Fruit fly (Drosophila melanogaster) whole organism, embryonic: ENCODE measurements around the gene Pop4.

ENCODE experiments used
- Antp ChIP-seq: fragments of 200-800 bp; sonication (Bioruptor generic); optimal IDR thresholded peaks from 3 replicates; lab custom pipeline; 2016; ENCODE audit warnings: missing biosample characterization, missing genetic modification characterization
- BEAF-32 ChIP-seq: fragments of 200-800 bp; sonication (Bioruptor generic); optimal IDR thresholded peaks from 3 replicates; lab custom pipeline; 2017; ENCODE audit warnings: missing biosample characterization, missing genetic modification characterization, mild to moderate bottlenecking, moderate library complexity, missing genetic modification reagents
- Bdp1 ChIP-seq: fragments of 200-800 bp; sonication (Bioruptor generic); optimal IDR thresholded peaks from 3 replicates; lab custom pipeline; 2016; ENCODE audit warnings: missing biosample characterization, missing genetic modification characterization
- CG10979 ChIP-seq: fragments of 200-800 bp; sonication (Bioruptor generic); optimal IDR thresholded peaks from 2 replicates; lab custom pipeline; 2018; ENCODE audit warnings: missing biosample characterization, mild to moderate bottlenecking, missing genetic modification characterization, moderate library complexity
- CG12391 ChIP-seq: fragments of 200-800 bp; sonication (Bioruptor generic); optimal IDR thresholded peaks from 3 replicates; lab custom pipeline; 2018; ENCODE audit warnings: missing biosample characterization, mild to moderate bottlenecking, missing genetic modification characterization, moderate library complexity
- CG12769 ChIP-seq: fragments of 200-800 bp; sonication (Bioruptor generic); optimal IDR thresholded peaks from 2 replicates; lab custom pipeline; 2019; ENCODE audit warnings: missing biosample characterization, mild to moderate bottlenecking, missing genetic modification characterization, moderate library complexity
- CG13287 ChIP-seq: fragments of 200-800 bp; sonication (Bioruptor generic); IDR thresholded peaks from 2 replicates; pipeline ENCODE4 v1.3.6; 2022; ENCODE audit warnings: missing biosample characterization, missing genetic modification characterization; ENCODE audit not compliant: partially characterized antibody
- CG14860 ChIP-seq: fragments of 200-800 bp; sonication (Bioruptor generic); IDR thresholded peaks from 3 replicates; pipeline ENCODE4 v1.3.6; 2022; ENCODE audit warnings: missing biosample characterization, missing genetic modification characterization; ENCODE audit not compliant: partially characterized antibody
- CG17802 ChIP-seq: fragments of 200-800 bp; sonication (Bioruptor generic); optimal IDR thresholded peaks from 2 replicates; lab custom pipeline; 2018; ENCODE audit warnings: missing biosample characterization, mild to moderate bottlenecking, missing genetic modification characterization, moderate library complexity
- CG18764 ChIP-seq: fragments of 200-800 bp; sonication (Bioruptor generic); optimal IDR thresholded peaks from 3 replicates; lab custom pipeline; 2016; ENCODE audit warnings: missing biosample characterization, missing genetic modification characterization
- CG30020 ChIP-seq: fragments of 200-800 bp; optimal IDR thresholded peaks from 2 replicates; lab custom pipeline; 2019; ENCODE audit warnings: missing biosample characterization, mild to moderate bottlenecking, missing genetic modification characterization, moderate library complexity
- CG30431 ChIP-seq: fragments of 200-800 bp; sonication (Bioruptor generic); optimal IDR thresholded peaks from 2 replicates; lab custom pipeline; 2017; ENCODE audit warnings: missing biosample characterization, missing genetic modification characterization
- CG3065 ChIP-seq: fragments of 200-800 bp; sonication (Bioruptor generic); optimal IDR thresholded peaks from 2 replicates; lab custom pipeline; 2016; ENCODE audit warnings: missing biosample characterization, missing genetic modification characterization
- CG31224 ChIP-seq: fragments of 200-800 bp; sonication (Bioruptor generic); IDR thresholded peaks from 2 replicates; pipeline ENCODE4 v1.3.6; 2022; ENCODE audit warnings: missing biosample characterization, missing genetic modification characterization
- CG3995 ChIP-seq: fragments of 200-800 bp; sonication (Bioruptor generic); optimal IDR thresholded peaks from 3 replicates; lab custom pipeline; 2016; ENCODE audit warnings: missing biosample characterization, missing genetic modification characterization
- CG6854 ChIP-seq: fragments of 200-800 bp; sonication (Bioruptor generic); optimal IDR thresholded peaks from 3 replicates; lab custom pipeline; 2017; ENCODE audit warnings: missing biosample characterization, mild to moderate bottlenecking, missing genetic modification characterization
- CG8290 ChIP-seq, 3 experiments: fragments of 200-800 bp; sonication (Bioruptor generic); optimal IDR thresholded peaks; 2 replicates each; lab custom pipeline; 2016 to 2019; ENCODE audit warnings: missing biosample characterization in 3 of 3, missing genetic modification characterization in 3 of 3, mild to moderate bottlenecking in 2 of 3, moderate library complexity in 1 of 3
- CG9727 ChIP-seq: fragments of 200-800 bp; sonication (Bioruptor generic); optimal IDR thresholded peaks from 3 replicates; lab custom pipeline; 2017; ENCODE audit warnings: missing biosample characterization, mild to moderate bottlenecking, missing genetic modification characterization
- CoRest ChIP-seq: fragments of 200-800 bp; sonication (Bioruptor generic); optimal IDR thresholded peaks from 3 replicates; lab custom pipeline; 2018; ENCODE audit warnings: missing biosample characterization, mild to moderate bottlenecking, missing genetic modification characterization, moderate library complexity
- E2f2 ChIP-seq: fragments of 200-800 bp; sonication (Bioruptor generic); IDR thresholded peaks from 2 replicates; pipeline ENCODE4 v1.3.6; 2022; ENCODE audit warnings: missing biosample characterization, missing genetic modification characterization
- ERR ChIP-seq: fragments of 200-800 bp; sonication (Bioruptor generic); optimal IDR thresholded peaks from 2 replicates; lab custom pipeline; 2016; ENCODE audit warnings: missing biosample characterization, missing genetic modification characterization
- Gsc ChIP-seq: fragments of 200-800 bp; sonication (Bioruptor generic); IDR thresholded peaks from 2 replicates; pipeline ENCODE4 v1.3.6; 2022; ENCODE audit warnings: missing biosample characterization, missing genetic modification characterization
- HLH3B ChIP-seq: fragments of 200-800 bp; sonication (Bioruptor generic); IDR thresholded peaks from 2 replicates; pipeline ENCODE4 v1.3.6; 2022; ENCODE audit warnings: missing biosample characterization, missing genetic modification characterization
- HLH54F ChIP-seq: fragments of 200-800 bp; sonication (Bioruptor generic); optimal IDR thresholded peaks from 3 replicates; lab custom pipeline; 2016; ENCODE audit warnings: missing biosample characterization, missing genetic modification characterization
- HmgZ ChIP-seq: fragments of 200-800 bp; sonication (Bioruptor generic); optimal IDR thresholded peaks from 2 replicates; lab custom pipeline; 2018; ENCODE audit warnings: missing biosample characterization, mild to moderate bottlenecking, missing genetic modification characterization
- MBD-R2 ChIP-seq: fragments of 200-800 bp; sonication (Bioruptor generic); IDR thresholded peaks from 2 replicates; pipeline ENCODE4 v1.3.6; 2022; ENCODE audit warnings: missing biosample characterization, missing genetic modification characterization
- Max ChIP-seq: fragments of 200-800 bp; sonication (Bioruptor generic); optimal IDR thresholded peaks from 2 replicates; lab custom pipeline; 2016; ENCODE audit warnings: missing biosample characterization, mild to moderate bottlenecking, missing genetic modification characterization
- Oaz ChIP-seq: fragments of 200-800 bp; sonication (Bioruptor generic); IDR thresholded peaks from 2 replicates; pipeline ENCODE4 v1.3.6; 2022; ENCODE audit warnings: missing biosample characterization, missing genetic modification characterization
- Opbp ChIP-seq: fragments of 200-800 bp; sonication (Bioruptor generic); IDR thresholded peaks from 3 replicates; pipeline ENCODE4 v1.3.6; 2022; ENCODE audit warnings: missing biosample characterization, missing genetic modification characterization; ENCODE audit not compliant: partially characterized antibody
- Sry-δ ChIP-seq: fragments of 200-800 bp; sonication (Bioruptor generic); optimal IDR thresholded peaks from 2 replicates; lab custom pipeline; 2016; ENCODE audit warnings: missing biosample characterization, missing genetic modification characterization
- Trl ChIP-seq, 3 experiments: fragments of >200 bp in 2 of 3; fragments of 200-800 bp in 1 of 3; sonication (Bioruptor generic) in 1 of 3; optimal IDR thresholded peaks; 2 replicates in 1 of 3; 3 replicates in 2 of 3; lab custom pipeline; 2016 to 2017; ENCODE audit warnings: missing biosample characterization in 1 of 3, missing genetic modification characterization in 1 of 3
- chinmo ChIP-seq: fragments of 200-800 bp; sonication (Bioruptor generic); IDR thresholded peaks from 4 replicates; pipeline ENCODE4 v1.3.6; 2022; ENCODE audit warnings: missing biosample characterization, missing genetic modification characterization; ENCODE audit not compliant: partially characterized antibody
- chn ChIP-seq: fragments of 200-800 bp; sonication (Bioruptor generic); optimal IDR thresholded peaks from 2 replicates; lab custom pipeline; 2016; ENCODE audit warnings: missing biosample characterization, missing genetic modification characterization
- danr ChIP-seq: fragments of 200-800 bp; sonication (Bioruptor generic); IDR thresholded peaks from 2 replicates; pipeline ENCODE4 v1.3.6; 2022; ENCODE audit warnings: missing biosample characterization, missing genetic modification characterization
- ems ChIP-seq: fragments of 200-800 bp; sonication (Bioruptor generic); optimal IDR thresholded peaks from 3 replicates; lab custom pipeline; 2016; ENCODE audit warnings: missing biosample characterization, missing genetic modification characterization
- exex ChIP-seq: fragments of 200-800 bp; sonication (Bioruptor generic); optimal IDR thresholded peaks from 4 replicates; lab custom pipeline; 2018; ENCODE audit warnings: missing biosample characterization, mild to moderate bottlenecking, missing genetic modification characterization, moderate library complexity
- gsb ChIP-seq: fragments of 200-800 bp; sonication (Bioruptor generic); IDR thresholded peaks from 2 replicates; pipeline ENCODE4 v1.3.6; 2022; ENCODE audit warnings: missing biosample characterization, missing genetic modification characterization
- gt ChIP-seq: fragments of 200-800 bp; sonication (Bioruptor generic); IDR thresholded peaks from 2 replicates; pipeline ENCODE4 v1.3.6; 2022; ENCODE audit warnings: missing biosample characterization, missing genetic modification characterization
- jumu ChIP-seq: fragments of 200-800 bp; sonication (Bioruptor generic); optimal IDR thresholded peaks from 3 replicates; lab custom pipeline; 2016; ENCODE audit warnings: missing biosample characterization, missing genetic modification characterization
- klu ChIP-seq: fragments of 200-800 bp; sonication (Bioruptor generic); IDR thresholded peaks from 2 replicates; pipeline ENCODE4 v1.3.6; 2022; ENCODE audit warnings: missing biosample characterization, missing genetic modification characterization
- kni ChIP-seq: fragments of 200-800 bp; sonication (Bioruptor generic); optimal IDR thresholded peaks from 3 replicates; lab custom pipeline; 2017; ENCODE audit warnings: mild to moderate bottlenecking, missing biosample characterization, missing genetic modification reagents, missing genetic modification characterization
- maf-S ChIP-seq: fragments of 200-800 bp; sonication (Bioruptor generic); optimal IDR thresholded peaks from 2 replicates; lab custom pipeline; 2016; ENCODE audit warnings: missing biosample characterization, missing genetic modification characterization
- pb ChIP-seq: fragments of 200-800 bp; sonication (Bioruptor generic); optimal IDR thresholded peaks from 3 replicates; lab custom pipeline; 2016; ENCODE audit warnings: missing biosample characterization, missing genetic modification characterization
- phol ChIP-seq: fragments of 200-800 bp; sonication (Bioruptor generic); optimal IDR thresholded peaks from 3 replicates; lab custom pipeline; 2018; ENCODE audit warnings: missing biosample characterization, mild to moderate bottlenecking, missing genetic modification characterization, moderate library complexity
- sim ChIP-seq: fragments of 200-800 bp; sonication (Bioruptor generic); IDR thresholded peaks from 2 replicates; pipeline ENCODE4 v1.3.6; 2022; ENCODE audit warnings: missing biosample characterization, missing genetic modification characterization
- so ChIP-seq: fragments of 200-800 bp; sonication (Bioruptor generic); IDR thresholded peaks from 3 replicates; pipeline ENCODE4 v1.3.6; 2022; ENCODE audit warnings: missing biosample characterization, missing genetic modification characterization
- tgo ChIP-seq: fragments of 200-800 bp; sonication (Bioruptor generic); IDR thresholded peaks from 3 replicates; pipeline ENCODE4 v1.3.6; 2022; ENCODE audit warnings: missing biosample characterization, missing genetic modification characterization
- tio ChIP-seq: fragments of 200-800 bp; sonication (Bioruptor generic); optimal IDR thresholded peaks from 2 replicates; lab custom pipeline; 2017; ENCODE audit warnings: missing biosample characterization, missing genetic modification characterization, inconsistent platforms
- yki ChIP-seq: fragments of >200 bp; optimal IDR thresholded peaks from 3 replicates; lab custom pipeline; 2018
- zen ChIP-seq: fragments of 200-800 bp; sonication (Bioruptor generic); optimal IDR thresholded peaks from 3 replicates; lab custom pipeline; 2018; ENCODE audit warnings: missing biosample characterization, mild to moderate bottlenecking, missing genetic modification characterization, moderate library complexity

The Pop4 gene

DNA sequence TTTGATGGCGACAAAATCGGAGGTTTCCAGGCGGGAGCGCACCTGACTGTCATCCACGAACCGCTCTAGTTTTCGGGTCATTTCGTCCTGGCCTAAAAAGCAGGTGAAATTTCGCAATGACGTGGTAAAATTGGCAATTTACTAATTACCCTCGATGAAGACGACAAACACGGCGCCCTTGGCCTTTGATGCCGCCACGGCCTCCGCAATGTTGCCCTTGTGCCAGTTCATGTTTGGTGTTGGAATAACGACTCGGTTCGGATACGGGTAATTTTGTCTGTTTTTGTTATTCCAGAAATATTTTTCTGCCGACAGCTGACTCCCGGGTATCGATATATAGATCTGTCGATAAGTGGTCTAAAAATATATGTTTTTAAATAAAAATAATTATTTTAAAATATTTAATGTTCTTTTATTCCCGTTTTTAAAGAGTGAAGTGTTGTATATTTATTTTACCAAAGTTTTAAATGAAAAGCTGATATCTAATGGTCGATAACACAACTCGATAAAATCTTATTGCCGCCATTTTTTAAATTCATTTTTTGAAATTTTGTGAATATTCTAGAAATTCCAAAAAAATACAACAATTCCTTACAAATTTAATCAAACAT lies 3.7 kb downstream of the Pop4 start, which contains the start of gene CG8042 (continued):
- no peak for TF ChIP-seq CG30431 (GFP tag; lab: Kevin White, UChicago)
- no peak for TF ChIP-seq HLH54F (GFP tag; lab: Kevin White, UChicago)
- TF ChIP-seq CG3995 (GFP tag; lab: Kevin White, UChicago): peak; percentile 8
- no peak for TF ChIP-seq danr (GFP tag; lab: Robert Waterston, UW)
- no peak for TF ChIP-seq HLH3B (GFP tag; lab: Robert Waterston, UW)
- TF ChIP-seq CG18764: no peak
- no peak for TF ChIP-seq CG9727 (GFP tag; lab: Kevin White, UChicago)
- no peak for TF ChIP-seq klu (GFP tag; lab: Robert Waterston, UW)
- no peak; the same call in 2 of the 3 replicates for TF ChIP-seq CG14860 (GFP tag; lab: Robert Waterston, UW)
- no peak for TF ChIP-seq kni (GFP tag; lab: Kevin White, UChicago)
- no peak for TF ChIP-seq gt (GFP tag; lab: Robert Waterston, UW)
- no peak for TF ChIP-seq Trl (optimal IDR thresholded peaks at IDR 0.05; lab: Kevin White, UChicago)
- no peak for TF ChIP-seq Trl (GFP tag; optimal IDR thresholded peaks at IDR 0.05; lab: Kevin White, UChicago)
- no peak for TF ChIP-seq yki (lab: Kevin White, UChicago)
- no peak for TF ChIP-seq CG17802 (tag; lab: Kevin White, UChicago)
- no peak for TF ChIP-seq chn
- TF ChIP-seq Oaz (GFP tag; lab: Robert Waterston, UW): no peak
- no peak for TF ChIP-seq Bdp1 (GFP tag; lab: Kevin White, UChicago)
- peak; percentile 5 for TF ChIP-seq Sry-δ (GFP tag; lab: Kevin White, UChicago)
- no peak for TF ChIP-seq gsb
- TF ChIP-seq MBD-R2 (GFP tag; lab: Robert Waterston, UW): peak; percentile 55; the same call in 1 of the 2 replicates
- TF ChIP-seq Gsc (GFP tag; lab: Robert Waterston, UW): no peak
- TF ChIP-seq sim (GFP tag; lab: Robert Waterston, UW): no peak
- no peak for TF ChIP-seq CG8290 (GFP tag; optimal IDR thresholded peaks at IDR 0.05; lab: Kevin White, UChicago)
- TF ChIP-seq CG8290 (tag; optimal IDR thresholded peaks at IDR 0.05; lab: Kevin White, UChicago): no peak
- no peak for TF ChIP-seq Max (GFP tag; lab: Kevin White, UChicago)
- no peak for TF ChIP-seq so
- no peak for TF ChIP-seq exex (tag; lab: Kevin White, UChicago)
- peak; percentile 32; the same call in 1 of the 3 replicates for TF ChIP-seq Opbp (GFP tag; lab: Robert Waterston, UW)
- TF ChIP-seq maf-S: no peak
- no peak for TF ChIP-seq CG30020 (tag; lab: Kevin White, UChicago)
- peak; percentile 53 for TF ChIP-seq phol (tag; lab: Kevin White, UChicago)
- no peak for TF ChIP-seq ERR (GFP tag; lab: Kevin White, UChicago)
- no peak for TF ChIP-seq pb
- no peak for TF ChIP-seq tio (GFP tag; lab: Kevin White, UChicago)
- no peak for TF ChIP-seq Antp
- TF ChIP-seq E2f2 (GFP tag; lab: Robert Waterston, UW): peak; percentile 83
- no peak for TF ChIP-seq jumu (GFP tag; lab: Kevin White, UChicago)
- no peak for TF ChIP-seq CG10979 (tag; lab: Kevin White, UChicago)
- TF ChIP-seq CG13287: peak; percentile 82
- no peak for TF ChIP-seq HmgZ (tag; lab: Kevin White, UChicago)
- no peak for TF ChIP-seq tgo (GFP tag; lab: Robert Waterston, UW)
- peak; percentile 43 for TF ChIP-seq BEAF-32 (GFP tag; lab: Kevin White, UChicago)
- TF ChIP-seq CG12391 (tag; lab: Kevin White, UChicago): peak; percentile 27
- TF ChIP-seq CoRest (tag; lab: Kevin White, UChicago): no peak
- no peak for TF ChIP-seq CG12769
- TF ChIP-seq CG6854 (GFP tag; lab: Kevin White, UChicago): no peak
- no peak for TF ChIP-seq chinmo
- TF ChIP-seq CG31224 (GFP tag; lab: Robert Waterston, UW): no peak
- no peak for TF ChIP-seq CG3065 (GFP tag; lab: Kevin White, UChicago)
- no peak for TF ChIP-seq ems (GFP tag; lab: Kevin White, UChicago)
- no peak for TF ChIP-seq zen (tag; lab: Kevin White, UChicago)
